Fruit fly (Drosophila melanogaster) whole organism, prepupa: ENCODE measurements around the gene CG9555.

Source experiments
- CG10631 ChIP-seq: fragments of 200-800 bp; sonication (Bioruptor generic); optimal IDR thresholded peaks from 2 replicates; lab custom pipeline; 2016; ENCODE audit warnings: missing biosample characterization, missing genetic modification characterization
- CG11294 ChIP-seq: fragments of 200-800 bp; sonication (Bioruptor generic); IDR thresholded peaks from 2 replicates; pipeline ENCODE4 v1.3.6; 2022; ENCODE audit warnings: missing biosample characterization, missing genetic modification characterization
- CG11762 ChIP-seq: fragments of 200-800 bp; sonication (Bioruptor generic); optimal IDR thresholded peaks from 3 replicates; lab custom pipeline; 2016; ENCODE audit warnings: missing biosample characterization, missing genetic modification characterization; ENCODE audit not compliant: insufficient read depth
- CG15336 ChIP-seq: fragments of 200-800 bp; sonication (Bioruptor generic); IDR thresholded peaks from 2 replicates; pipeline ENCODE4 v1.3.6; 2022; ENCODE audit warnings: missing biosample characterization, missing genetic modification characterization
- CG1621 ChIP-seq: fragments of 200-800 bp; sonication (Bioruptor generic); optimal IDR thresholded peaks from 3 replicates; lab custom pipeline; 2018; ENCODE audit warnings: missing biosample characterization, mild to moderate bottlenecking, missing genetic modification characterization
- CG3032 ChIP-seq: fragments of 200-800 bp; optimal IDR thresholded peaks from 2 replicates; lab custom pipeline; 2019; ENCODE audit warnings: missing biosample characterization, mild to moderate bottlenecking, missing genetic modification characterization, moderate library complexity
- CG32006 ChIP-seq: fragments of 200-800 bp; sonication (Bioruptor generic); optimal IDR thresholded peaks from 3 replicates; lab custom pipeline; 2017; ENCODE audit warnings: missing biosample characterization, mild to moderate bottlenecking, missing genetic modification characterization
- CG34406 ChIP-seq: fragments of 200-800 bp; sonication (Bioruptor generic); optimal IDR thresholded peaks from 3 replicates; lab custom pipeline; 2016; ENCODE audit warnings: missing biosample characterization, missing genetic modification characterization
- CG4318 ChIP-seq: fragments of 200-800 bp; sonication (Bioruptor generic); optimal IDR thresholded peaks from 3 replicates; lab custom pipeline; 2017; ENCODE audit warnings: missing biosample characterization, mild to moderate bottlenecking, missing genetic modification characterization
- CG6163 ChIP-seq: fragments of 200-800 bp; sonication (Bioruptor generic); IDR thresholded peaks from 3 replicates; pipeline ENCODE4 v1.3.6; 2022; ENCODE audit warnings: missing biosample characterization, missing genetic modification characterization
- CG6276 ChIP-seq: fragments of 200-800 bp; sonication (Bioruptor generic); optimal IDR thresholded peaks from 2 replicates; lab custom pipeline; 2017; ENCODE audit warnings: missing biosample characterization, mild to moderate bottlenecking, missing genetic modification characterization
- CG6808 ChIP-seq: fragments of 200-800 bp; sonication (Bioruptor generic); optimal IDR thresholded peaks from 3 replicates; lab custom pipeline; 2017; ENCODE audit warnings: missing biosample characterization, missing genetic modification characterization, mild to moderate bottlenecking, moderate library complexity, missing genetic modification reagents
- CG6854 ChIP-seq: fragments of 200-800 bp; sonication (Bioruptor generic); optimal IDR thresholded peaks from 2 replicates; lab custom pipeline; 2017; ENCODE audit warnings: missing biosample characterization, mild to moderate bottlenecking, missing genetic modification characterization
- CG8119 ChIP-seq: fragments of 200-800 bp; sonication (Bioruptor generic); IDR thresholded peaks from 3 replicates; pipeline ENCODE4 v1.3.6; 2022; ENCODE audit warnings: missing biosample characterization, missing genetic modification characterization
- CG8319 ChIP-seq: fragments of 200-800 bp; sonication (Bioruptor generic); optimal IDR thresholded peaks from 3 replicates; lab custom pipeline; 2016; ENCODE audit warnings: missing biosample characterization, missing genetic modification characterization
- CG8632 ChIP-seq: fragments of 200-800 bp; sonication (Bioruptor generic); optimal IDR thresholded peaks from 3 replicates; lab custom pipeline; 2016; ENCODE audit warnings: missing biosample characterization, missing genetic modification characterization
- Eip75B ChIP-seq: fragments of 200-800 bp; sonication (Bioruptor generic); optimal IDR thresholded peaks from 3 replicates; lab custom pipeline; 2016; ENCODE audit warnings: missing biosample characterization, missing genetic modification characterization
- Eip78C ChIP-seq: fragments of 200-800 bp; sonication (Bioruptor generic); peaks from one replicate; lab custom pipeline; 2016; ENCODE audit warnings: missing biosample characterization, missing genetic modification characterization
- Ets21C ChIP-seq: fragments of 200-800 bp; sonication (Bioruptor generic); optimal IDR thresholded peaks from 3 replicates; lab custom pipeline; 2016; ENCODE audit warnings: missing biosample characterization, missing genetic modification characterization
- Ets96B ChIP-seq: fragments of 200-800 bp; optimal IDR thresholded peaks from 2 replicates; lab custom pipeline; 2019; ENCODE audit warnings: missing biosample characterization, mild to moderate bottlenecking, missing genetic modification characterization, moderate library complexity
- Gug ChIP-seq: fragments of 200-800 bp; sonication (Bioruptor generic); IDR thresholded peaks from 2 replicates; pipeline ENCODE4 v1.3.6; 2022; ENCODE audit warnings: missing biosample characterization, missing genetic modification characterization
- Hr39 ChIP-seq: fragments of 200-800 bp; sonication (Bioruptor generic); optimal IDR thresholded peaks from 2 replicates; lab custom pipeline; 2016; ENCODE audit warnings: missing biosample characterization, missing genetic modification characterization
- Hr4 ChIP-seq: fragments of 200-800 bp; sonication (Bioruptor generic); optimal IDR thresholded peaks from 3 replicates; lab custom pipeline; 2016; ENCODE audit warnings: missing biosample characterization, missing genetic modification characterization
- Lpt ChIP-seq: fragments of 200-800 bp; sonication (Bioruptor generic); optimal IDR thresholded peaks from 3 replicates; lab custom pipeline; 2016; ENCODE audit warnings: missing biosample characterization, missing genetic modification characterization
- Met ChIP-seq: fragments of 200-800 bp; sonication (Bioruptor generic); optimal IDR thresholded peaks from 3 replicates; lab custom pipeline; 2016; ENCODE audit warnings: missing biosample characterization, missing genetic modification characterization
- OdsH ChIP-seq: fragments of 200-800 bp; sonication (Bioruptor generic); optimal IDR thresholded peaks from 3 replicates; lab custom pipeline; 2016; ENCODE audit warnings: missing biosample characterization, missing genetic modification characterization
- Smox ChIP-seq: fragments of 200-800 bp; sonication (Bioruptor generic); optimal IDR thresholded peaks from 3 replicates; lab custom pipeline; 2016; ENCODE audit warnings: missing biosample characterization, missing genetic modification characterization
- achi ChIP-seq: fragments of 200-800 bp; sonication (Bioruptor generic); optimal IDR thresholded peaks from 3 replicates; lab custom pipeline; 2016; ENCODE audit warnings: missing biosample characterization, missing genetic modification characterization
- dsx ChIP-seq: fragments of 200-800 bp; optimal IDR thresholded peaks from 3 replicates; lab custom pipeline; 2019; ENCODE audit warnings: missing biosample characterization, mild to moderate bottlenecking, missing genetic modification characterization, moderate library complexity; ENCODE audit not compliant: poor library complexity, severe bottlenecking
- esn ChIP-seq: fragments of 200-800 bp; sonication (Bioruptor generic); optimal IDR thresholded peaks from 2 replicates; lab custom pipeline; 2016; ENCODE audit warnings: missing biosample characterization, mild to moderate bottlenecking, missing genetic modification characterization, moderate library complexity
- fd59A ChIP-seq: fragments of 200-800 bp; sonication (Bioruptor generic); optimal IDR thresholded peaks from 2 replicates; lab custom pipeline; 2017; ENCODE audit warnings: missing biosample characterization, mild to moderate bottlenecking, missing genetic modification characterization, missing genetic modification reagents
- fd85E ChIP-seq: fragments of 200-800 bp; sonication (Bioruptor generic); optimal IDR thresholded peaks from 3 replicates; lab custom pipeline; 2016; ENCODE audit warnings: missing biosample characterization, missing genetic modification characterization
- fkh ChIP-seq: fragments of 200-800 bp; sonication (Bioruptor generic); optimal IDR thresholded peaks from 3 replicates; lab custom pipeline; 2017; ENCODE audit warnings: missing biosample characterization, mild to moderate bottlenecking, missing genetic modification characterization, moderate library complexity
- lz ChIP-seq: fragments of 200-800 bp; sonication (Bioruptor generic); optimal IDR thresholded peaks from 3 replicates; lab custom pipeline; 2016; ENCODE audit warnings: missing biosample characterization, missing genetic modification characterization
- pdm3 ChIP-seq: fragments of 200-800 bp; sonication (Bioruptor generic); optimal IDR thresholded peaks from 3 replicates; lab custom pipeline; 2016; ENCODE audit warnings: missing biosample characterization, missing genetic modification characterization
- ss ChIP-seq, 2 experiments: fragments of 200-800 bp; sonication (Bioruptor generic); optimal IDR thresholded peaks; 2 replicates in 1 of 2; 3 replicates in 1 of 2; lab custom pipeline; 2017 to 2018; ENCODE audit warnings: mild to moderate bottlenecking in 2 of 2, missing biosample characterization in 2 of 2, missing genetic modification characterization in 2 of 2, moderate library complexity in 1 of 2
- svp ChIP-seq: fragments of 200-800 bp; sonication (Bioruptor generic); peaks from one replicate; lab custom pipeline; 2016; ENCODE audit warnings: missing biosample characterization, missing genetic modification characterization
- topi ChIP-seq: fragments of 200-800 bp; sonication (Bioruptor generic); optimal IDR thresholded peaks from 3 replicates; lab custom pipeline; 2016; ENCODE audit warnings: missing biosample characterization, missing genetic modification characterization
- vri ChIP-seq: fragments of 200-800 bp; sonication (Bioruptor generic); optimal IDR thresholded peaks from 3 replicates; lab custom pipeline; 2016; ENCODE audit warnings: missing biosample characterization, mild to moderate bottlenecking, missing genetic modification characterization

CG9555 gene

dm6 chr2L:8952194-8953037, 39.1 kb upstream of the CG9555 start (continued):
- peak; percentile 74 for TF ChIP-seq esn (GFP tag; lab: Kevin White, UChicago)
- peak; percentile 83 for TF ChIP-seq Eip78C (GFP tag; lab: Kevin White, UChicago)
- TF ChIP-seq vri (GFP tag; lab: Kevin White, UChicago) = peak; percentile 80
- TF ChIP-seq CG11294 = peak; percentile 49; the same call in 1 of the 2 replicates
- TF ChIP-seq CG4318 = no peak
- TF ChIP-seq fd85E (GFP tag; lab: Kevin White, UChicago) = peak; percentile 40
- peak; percentile 52 for TF ChIP-seq dsx (GFP tag; lab: Kevin White, UChicago)
- TF ChIP-seq CG11762 (GFP tag; lab: Kevin White, UChicago) = peak; percentile 41
- TF ChIP-seq topi (GFP tag; lab: Kevin White, UChicago) = peak; percentile 49
- peak; percentile 37 for TF ChIP-seq CG34406
- no peak for TF ChIP-seq CG1621 (tag; lab: Kevin White, UChicago)
- TF ChIP-seq CG8119 = no peak; the same call in 2 of the 3 replicates
- TF ChIP-seq pdm3 (GFP tag; lab: Kevin White, UChicago) = peak; percentile 70
- peak; percentile 54 for TF ChIP-seq CG32006 (GFP tag; lab: Kevin White, UChicago)
- TF ChIP-seq Ets96B = no peak
- peak; percentile 25 for TF ChIP-seq CG6276 (GFP tag; lab: Kevin White, UChicago)
- peak; percentile 36 for TF ChIP-seq CG8319
- peak; percentile 65 for TF ChIP-seq Met (GFP tag; lab: Kevin White, UChicago)
- peak; percentile 14 for TF ChIP-seq fd59A
- TF ChIP-seq CG6854 (GFP tag; lab: Kevin White, UChicago) = no peak
- TF ChIP-seq Gug (GFP tag; lab: Robert Waterston, UW) = peak; percentile 65
- TF ChIP-seq Hr39 = peak; percentile 66
- peak; percentile 13 for TF ChIP-seq CG3032 (tag; lab: Kevin White, UChicago)
- peak; percentile 55 for TF ChIP-seq Smox
- TF ChIP-seq CG6163 (GFP tag; lab: Robert Waterston, UW) = peak; percentile 76
- peak; percentile 56 for TF ChIP-seq lz (GFP tag; lab: Kevin White, UChicago)
- peak; percentile 18 for TF ChIP-seq Eip75B (GFP tag; lab: Kevin White, UChicago)
- peak; percentile 65 for TF ChIP-seq CG15336

- TF ChIP-seq fd85E (GFP tag; lab: Kevin White, UChicago) (no peak), topi (GFP tag; lab: Kevin White, UChicago) (no peak), fd59A (no peak), fkh (GFP tag; lab: Kevin White, UChicago) (peak; percentile 66)
Observed at dm6 chr2L:8955597-8956335, 35.8 kb upstream of the CG9555 start.

dm6 chr2L:8956336-8956726, 35.2 kb upstream of the CG9555 start:
- TF ChIP-seq Eip78C (GFP tag; lab: Kevin White, UChicago) (peak; percentile 25), CG4318 (no peak), svp (peak; percentile 53), Ets21C (no peak)

- TF ChIP-seq CG10631 (no peak), Hr4 (no peak), CG8632 (GFP tag; lab: Kevin White, UChicago) (no peak), Lpt (GFP tag; lab: Kevin White, UChicago) (no peak), ss (GFP tag; optimal IDR thresholded peaks at IDR 0.05; lab: Kevin White, UChicago) (no peak), Met (GFP tag; lab: Kevin White, UChicago) (no peak), Eip78C (GFP tag; lab: Kevin White, UChicago) (no peak), OdsH (GFP tag; lab: Kevin White, UChicago) (no peak), CG6808 (no peak), achi (GFP tag; lab: Kevin White, UChicago) (no peak)
Observed at dm6 chr2L:8957152-8957551, 34.4 kb upstream of the CG9555 start.
